Worm (Caenorhabditis elegans) whole organism, L1 larva: ENCODE measurements around the gene pxd-1.
A peak's percentile ranks its signal among the peaks of the same experiment; 100 is the strongest.

Experiments
- C34B4.2 ChIP-seq: sonication (generic microtip); optimal IDR thresholded peaks from 2 replicates; lab custom pipeline; 2017; ENCODE audit warnings: mild to moderate bottlenecking, missing genetic modification characterization, missing compliant biosample characterization
- F16B12.6 ChIP-seq: fragments of 150-350 bp; optimal IDR thresholded peaks from 2 replicates; lab custom pipeline; 2014; ENCODE audit warnings: missing biosample characterization, missing genetic modification characterization
- ceh-63 ChIP-seq: fragments of 200-800 bp; sonication (Bioruptor generic); optimal IDR thresholded peaks from 2 replicates; lab custom pipeline; 2018; ENCODE audit warnings: mild to moderate bottlenecking, missing genetic modification characterization, missing compliant biosample characterization
- ceh-88 ChIP-seq: fragments of 200-800 bp; sonication (Bioruptor generic); IDR thresholded peaks from 2 replicates; pipeline ENCODE4 v1.3.6; 2022; ENCODE audit warnings: missing genetic modification characterization, missing compliant biosample characterization
- dsc-1 ChIP-seq: sonication (generic microtip); optimal IDR thresholded peaks from 2 replicates; lab custom pipeline; 2016; ENCODE audit warnings: mild to moderate bottlenecking, missing genetic modification characterization, missing compliant biosample characterization
- efl-1 ChIP-seq, 4 experiments: fragments of 150-350 bp; optimal IDR thresholded peaks in 3 of 4; peaks in 1 of 4; 1 replicate in 1 of 4; 2 replicates in 3 of 4; lab custom pipeline; 2014; ENCODE audit warnings: missing biosample characterization in 2 of 4, missing genetic modification characterization in 2 of 4, missing genetic modification reagents in 2 of 4
- egl-27 ChIP-seq, 2 experiments: fragments of 150-350 bp in 1 of 2; sonication (generic microtip); optimal IDR thresholded peaks; 3 replicates each; lab custom pipeline; 2017 to 2018; ENCODE audit warnings: missing biosample characterization in 2 of 2, missing genetic modification characterization in 2 of 2, missing genetic modification reagents in 2 of 2
- fkh-8 ChIP-seq: sonication (generic microtip); optimal IDR thresholded peaks from 2 replicates; lab custom pipeline; 2016; ENCODE audit warnings: mild to moderate bottlenecking, missing genetic modification characterization, missing compliant biosample characterization
- fos-1 ChIP-seq: fragments of 150-350 bp; optimal IDR thresholded peaks from 2 replicates; lab custom pipeline; 2014; ENCODE audit warnings: missing biosample characterization, missing genetic modification characterization
- grh-1 ChIP-seq: fragments of 200-800 bp; sonication (Bioruptor generic); IDR thresholded peaks from 2 replicates; pipeline ENCODE4 v1.3.6; 2022; ENCODE audit warnings: missing genetic modification reagents, missing genetic modification characterization, missing compliant biosample characterization
- hlh-17 ChIP-seq: fragments of 200-800 bp; sonication (Bioruptor generic); optimal IDR thresholded peaks from 2 replicates; lab custom pipeline; 2018; ENCODE audit warnings: missing genetic modification characterization, mild to moderate bottlenecking, missing compliant biosample characterization, moderate library complexity, borderline replicate concordance
- lin-14 ChIP-seq: fragments of 200-800 bp; sonication (Bioruptor generic); optimal IDR thresholded peaks from 2 replicates; lab custom pipeline; 2018; ENCODE audit warnings: mild to moderate bottlenecking, missing genetic modification characterization, moderate library complexity, missing compliant biosample characterization
- lsy-2 ChIP-seq, 2 experiments: fragments of 150-350 bp; optimal IDR thresholded peaks; 2 replicates each; lab custom pipeline; 2014; ENCODE audit warnings: missing biosample characterization in 2 of 2, missing genetic modification characterization in 2 of 2
- mdl-1 ChIP-seq, 2 experiments: fragments of 150-350 bp; optimal IDR thresholded peaks; 2 replicates each; lab custom pipeline; 2014 to 2017; ENCODE audit warnings: missing biosample characterization in 2 of 2, missing genetic modification characterization in 2 of 2, inconsistent platforms in 1 of 2
- mef-2 ChIP-seq: fragments of 150-350 bp; optimal IDR thresholded peaks from 2 replicates; lab custom pipeline; 2014; ENCODE audit warnings: missing biosample characterization, missing genetic modification characterization
- nhr-19 ChIP-seq: fragments of 200-800 bp; sonication (Bioruptor generic); conservative IDR thresholded peaks from 2 replicates; pipeline ENCODE4 v1.3.6; 2022; ENCODE audit warnings: missing genetic modification characterization, missing compliant biosample characterization
- nhr-20 ChIP-seq: sonication (generic microtip); optimal IDR thresholded peaks from 2 replicates; lab custom pipeline; 2016; ENCODE audit warnings: mild to moderate bottlenecking, missing genetic modification characterization, missing compliant biosample characterization
- nhr-237 ChIP-seq: fragments of 150-350 bp; optimal IDR thresholded peaks from 2 replicates; lab custom pipeline; 2014; ENCODE audit warnings: missing biosample characterization, missing genetic modification characterization
- nhr-47 ChIP-seq: sonication (generic microtip); optimal IDR thresholded peaks from 2 replicates; lab custom pipeline; 2016; ENCODE audit warnings: mild to moderate bottlenecking, missing genetic modification characterization, moderate library complexity, missing compliant biosample characterization
- nhr-71 ChIP-seq: sonication (generic microtip); optimal IDR thresholded peaks from 2 replicates; lab custom pipeline; 2016; ENCODE audit warnings: mild to moderate bottlenecking, missing genetic modification characterization, moderate library complexity, missing compliant biosample characterization
- nhr-77 ChIP-seq: fragments of 150-350 bp; optimal IDR thresholded peaks from 2 replicates; lab custom pipeline; 2014; ENCODE audit warnings: missing biosample characterization, missing genetic modification characterization
- pag-3 ChIP-seq: sonication (generic microtip); optimal IDR thresholded peaks from 2 replicates; lab custom pipeline; 2017; ENCODE audit warnings: missing genetic modification characterization, mild to moderate bottlenecking, missing compliant biosample characterization, antibody characterized with exemption, borderline replicate concordance; ENCODE audit not compliant: insufficient read depth
- rnt-1 ChIP-seq: sonication (generic microtip); optimal IDR thresholded peaks from 2 replicates; lab custom pipeline; 2016; ENCODE audit warnings: mild to moderate bottlenecking, missing genetic modification characterization, moderate library complexity, missing compliant biosample characterization
- skn-1 ChIP-seq: fragments of 150-350 bp; optimal IDR thresholded peaks from 2 replicates; lab custom pipeline; 2014; ENCODE audit warnings: missing biosample characterization, missing genetic modification characterization
- sox-4 ChIP-seq: sonication (generic microtip); optimal IDR thresholded peaks from 2 replicates; lab custom pipeline; 2016; ENCODE audit warnings: missing genetic modification characterization, missing compliant biosample characterization
- sup-37 ChIP-seq: fragments of 200-800 bp; sonication (Bioruptor generic); optimal IDR thresholded peaks from 2 replicates; lab custom pipeline; 2018; ENCODE audit warnings: mild to moderate bottlenecking, missing genetic modification characterization, missing compliant biosample characterization
- swsn-7 ChIP-seq: sonication (generic microtip); optimal IDR thresholded peaks from 2 replicates; lab custom pipeline; 2016; ENCODE audit warnings: missing genetic modification characterization, missing compliant biosample characterization
- tbx-2 ChIP-seq: sonication (generic microtip); optimal IDR thresholded peaks from 2 replicates; lab custom pipeline; 2016; ENCODE audit warnings: missing genetic modification characterization, missing compliant biosample characterization
- tlp-1 ChIP-seq: fragments of 150-350 bp; optimal IDR thresholded peaks from 2 replicates; lab custom pipeline; 2014; ENCODE audit warnings: missing biosample characterization, missing genetic modification characterization
- vab-15 ChIP-seq: sonication (generic microtip); optimal IDR thresholded peaks from 2 replicates; lab custom pipeline; 2017; ENCODE audit warnings: missing genotype, mild to moderate bottlenecking, missing genetic modification characterization, missing compliant biosample characterization
- xbp-1 ChIP-seq: sonication (generic microtip); optimal IDR thresholded peaks from 2 replicates; lab custom pipeline; 2016; ENCODE audit warnings: missing genetic modification characterization, missing compliant biosample characterization
- zag-1 ChIP-seq: fragments of 150-350 bp; optimal IDR thresholded peaks from 2 replicates; lab custom pipeline; 2014; ENCODE audit warnings: missing biosample characterization, missing genetic modification characterization
- ztf-11 ChIP-seq, 2 experiments: sonication (generic microtip); optimal IDR thresholded peaks; 2 replicates each; lab custom pipeline; 2016 to 2017; ENCODE audit warnings: missing genetic modification characterization in 2 of 2, missing biosample characterization in 1 of 2, missing compliant biosample characterization in 1 of 2

Gene pxd-1

DNA sequence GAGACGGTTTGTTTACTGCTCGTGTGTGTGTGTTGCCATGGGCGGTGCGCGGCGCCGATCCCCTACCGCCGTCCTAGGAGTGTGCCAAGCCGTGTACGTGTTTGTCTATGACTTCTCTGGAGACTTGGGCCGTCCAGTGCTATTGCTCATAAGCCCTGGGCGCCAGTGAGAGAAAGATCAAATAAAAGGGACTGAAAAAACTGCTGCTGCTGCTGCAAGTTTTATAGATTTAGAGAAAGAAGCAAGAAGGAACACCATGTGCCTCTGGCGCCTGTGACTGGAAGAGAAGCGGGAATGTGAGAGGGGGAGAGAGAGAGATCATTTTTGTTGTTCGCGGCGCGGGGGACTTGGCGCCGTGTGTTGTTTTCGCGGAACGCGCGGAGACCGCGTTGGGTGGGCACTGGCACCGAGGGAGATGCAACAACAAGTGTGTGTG lies 21.9 kb upstream of the pxd-1 start:
- TF ChIP-seq fkh-8 (peak; percentile 75), nhr-20 (tag; lab: Kevin White, UChicago) (peak; percentile 16), swsn-7 (tag; lab: Kevin White, UChicago) (peak; percentile 5), sup-37 (GFP tag; lab: Kevin White, UChicago) (peak; percentile 5), hlh-17 (GFP tag; lab: Kevin White, UChicago) (no peak), lsy-2 (tag; optimal IDR thresholded peaks at IDR 0.05; lab: Kevin White, UChicago) (peak in 1 of 2 experiments; percentile 23), ceh-88 (GFP tag; lab: Robert Waterston, UW) (no peak), tbx-2 (tag; lab: Kevin White, UChicago) (peak; percentile 53), nhr-71 (tag; lab: Kevin White, UChicago) (peak; percentile 36), nhr-77 (tag; lab: Kevin White, UChicago) (peak; percentile 70), ztf-11 (tag; optimal IDR thresholded peaks at IDR 0.05; lab: Kevin White, UChicago) (peak in 1 of 2 experiments; percentile 10), efl-1 (optimal IDR thresholded peaks at IDR 0.05; lab: Kevin White, UChicago) (no peak), efl-1 (GFP tag; optimal IDR thresholded peaks at IDR 0.05 in 1 of 2; lab: Kevin White, UChicago) (peak in 1 of 2 experiments; percentile 44), nhr-47 (tag; lab: Kevin White, UChicago) (peak; percentile 40), skn-1 (tag; lab: Kevin White, UChicago) (no peak), lin-14 (peak; percentile 68), mdl-1 (tag; optimal IDR thresholded peaks at IDR 0.05; lab: Kevin White, UChicago) (peak in 1 of 2 experiments; percentile 32), egl-27 (tag; optimal IDR thresholded peaks at IDR 0.05; lab: Kevin White, UChicago) (peak in 1 of 2 experiments; percentile 8), grh-1 (no peak)

DNA sequence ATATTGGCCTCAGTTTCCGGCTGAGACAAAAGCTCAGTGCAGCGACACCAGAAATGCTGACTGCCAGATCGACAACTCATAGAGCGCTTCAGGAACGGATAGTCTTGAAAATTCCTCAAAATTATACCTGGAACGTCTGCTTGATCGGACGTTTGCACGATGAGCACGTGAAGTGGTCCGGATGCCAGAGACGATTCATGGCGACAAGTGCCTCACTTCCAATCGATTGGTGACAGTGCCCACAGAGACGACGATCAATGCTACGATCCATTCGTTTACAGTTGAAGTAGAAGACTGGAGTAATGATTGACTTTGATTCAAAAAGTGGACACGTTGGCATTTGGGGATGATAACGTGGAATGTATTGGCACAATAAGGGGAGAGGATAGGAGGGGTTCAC lies 19.6 kb upstream of the pxd-1 start, which contains the start of gene Y1A5A.1:
Gene Y1A5A.1 (minus strand): TSS at position 294 of the 400 bp plus-strand sequence.
- TF ChIP-seq efl-1 (optimal IDR thresholded peaks at IDR 0.05; lab: Kevin White, UChicago) (no peak), efl-1 (GFP tag; optimal IDR thresholded peaks at IDR 0.05 in 1 of 2; lab: Kevin White, UChicago) (peak in 1 of 2 experiments; percentile 33), zag-1 (tag; lab: Kevin White, UChicago) (no peak)

DNA sequence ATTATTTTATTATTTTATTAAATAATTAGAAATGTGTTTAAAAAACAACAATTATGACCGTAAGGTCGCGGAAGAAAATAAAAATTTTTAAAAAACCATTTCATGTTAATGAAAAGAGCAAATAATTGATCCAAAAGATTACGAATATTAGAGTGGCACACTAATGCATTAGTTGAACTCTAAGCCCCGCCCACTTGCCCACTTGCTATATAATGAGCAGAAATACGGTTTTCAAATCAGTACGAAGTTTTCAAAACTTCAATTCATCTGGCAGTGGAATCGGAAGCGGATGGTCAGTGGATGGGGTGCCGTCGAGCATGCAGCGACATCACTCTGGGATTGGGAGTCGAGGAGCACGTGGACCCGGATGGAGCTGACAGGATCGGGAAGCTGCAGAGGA lies 18.2 kb upstream of the pxd-1 start, which contains the start of gene C36E8.6:
Gene C36E8.6 (plus strand): TSS at position 301 of the 400 bp plus-strand sequence.
- TF ChIP-seq ceh-63 (GFP tag; lab: Kevin White, UChicago): no peak
- TF ChIP-seq C34B4.2 (tag; lab: Kevin White, UChicago): no peak
- no peak for TF ChIP-seq nhr-237 (tag; lab: Kevin White, UChicago)
- no peak for TF ChIP-seq xbp-1 (tag; lab: Kevin White, UChicago)
- TF ChIP-seq fos-1 (tag; lab: Kevin White, UChicago): no peak
- TF ChIP-seq tlp-1 (tag; lab: Kevin White, UChicago): no peak
- no peak for TF ChIP-seq fkh-8
- TF ChIP-seq pag-3 (tag; lab: Kevin White, UChicago): no peak
- TF ChIP-seq sox-4 (tag; lab: Kevin White, UChicago): no peak
- no peak for TF ChIP-seq tbx-2 (tag; lab: Kevin White, UChicago)
- TF ChIP-seq F16B12.6 (tag; lab: Kevin White, UChicago): no peak
- no peak for TF ChIP-seq rnt-1 (tag; lab: Kevin White, UChicago)
- no peak for TF ChIP-seq grh-1

DNA sequence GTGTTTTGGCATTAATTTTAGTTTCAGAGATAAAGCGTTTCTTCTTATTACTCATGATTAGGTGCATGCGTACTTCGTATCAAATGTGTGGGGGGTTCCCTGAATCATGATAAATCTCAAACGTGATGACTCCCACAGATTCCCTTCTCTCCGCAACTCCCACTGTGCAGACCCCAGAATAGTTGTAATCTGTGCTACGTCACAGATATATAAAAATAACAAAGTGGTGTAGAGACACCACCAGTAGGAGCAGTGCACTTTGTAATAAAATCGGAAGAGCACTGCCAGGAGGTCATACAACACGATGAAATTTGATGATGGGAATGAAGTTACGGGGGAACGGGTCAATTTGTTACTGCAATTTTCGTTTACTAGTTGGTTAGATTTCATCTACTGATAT lies 14.6 kb upstream of the pxd-1 start:
- TF ChIP-seq rnt-1 (tag; lab: Kevin White, UChicago) (peak; percentile 46), fkh-8 (no peak), efl-1 (optimal IDR thresholded peaks at IDR 0.05; lab: Kevin White, UChicago) (no peak), efl-1 (GFP tag; optimal IDR thresholded peaks at IDR 0.05 in 1 of 2; lab: Kevin White, UChicago) (no peak), nhr-71 (tag; lab: Kevin White, UChicago) (peak; percentile 46), vab-15 (tag; lab: Kevin White, UChicago) (no peak), sup-37 (GFP tag; lab: Kevin White, UChicago) (no peak), dsc-1 (tag; lab: Kevin White, UChicago) (peak; percentile 36), nhr-47 (tag; lab: Kevin White, UChicago) (no peak), tbx-2 (tag; lab: Kevin White, UChicago) (no peak), mef-2 (tag; lab: Kevin White, UChicago) (peak; percentile 21), nhr-19 (no peak), skn-1 (tag; lab: Kevin White, UChicago) (no peak), lin-14 (peak; percentile 35), ceh-63 (GFP tag; lab: Kevin White, UChicago) (no peak)
